Fruit fly (Drosophila melanogaster) whole organism, wandering third instar larva: ENCODE measurements around the gene CkIIalpha-i3.

Experiments
- Abd-B ChIP-seq: fragments of >200 bp; optimal IDR thresholded peaks from 2 replicates; lab custom pipeline; 2017; ENCODE audit warnings: missing biosample characterization, missing genetic modification characterization
- CG32264 ChIP-seq: fragments of 200-800 bp; sonication (Bioruptor generic); optimal IDR thresholded peaks from 2 replicates; lab custom pipeline; 2016; ENCODE audit warnings: missing biosample characterization, missing genetic modification characterization
- CG9705 ChIP-seq: fragments of 200-800 bp; sonication (Bioruptor generic); optimal IDR thresholded peaks from 2 replicates; lab custom pipeline; 2018; ENCODE audit warnings: missing biosample characterization, mild to moderate bottlenecking, missing genetic modification characterization
- CrebA ChIP-seq: fragments of 200-800 bp; sonication (Bioruptor generic); optimal IDR thresholded peaks from 2 replicates; lab custom pipeline; 2016; ENCODE audit warnings: missing biosample characterization, mild to moderate bottlenecking, missing genetic modification characterization, borderline replicate concordance
- Dfd ChIP-seq: fragments of >200 bp; optimal IDR thresholded peaks from 2 replicates; lab custom pipeline; 2017; ENCODE audit warnings: missing biosample characterization, missing genetic modification characterization
- Dif ChIP-seq: fragments of 200-275, 200-300 bp; sonication (Bioruptor generic); optimal IDR thresholded peaks from 2 replicates; lab custom pipeline; 2018; ENCODE audit warnings: missing biosample characterization, missing genetic modification characterization; ENCODE audit not compliant: partially characterized antibody
- GATAd ChIP-seq: sonication (Bioruptor generic); optimal IDR thresholded peaks from 2 replicates; lab custom pipeline; 2016; ENCODE audit warnings: missing biosample characterization, missing genetic modification characterization
- HLH106 ChIP-seq: fragments of 200-800 bp; optimal IDR thresholded peaks from 3 replicates; lab custom pipeline; 2019; ENCODE audit warnings: missing biosample characterization, mild to moderate bottlenecking, missing genetic modification characterization, moderate library complexity
- Hnf4 ChIP-seq: fragments of 200-800 bp; sonication (Bioruptor generic); optimal IDR thresholded peaks from 2 replicates; lab custom pipeline; 2016; ENCODE audit warnings: missing biosample characterization, mild to moderate bottlenecking, missing genetic modification characterization
- Hr78 ChIP-seq: fragments of >200 bp; optimal IDR thresholded peaks from 2 replicates; lab custom pipeline; 2017; ENCODE audit warnings: missing biosample characterization, missing genetic modification characterization
- Hr83 ChIP-seq: fragments of 200-300 bp; sonication (Bioruptor generic); optimal IDR thresholded peaks from 2 replicates; lab custom pipeline; 2016; ENCODE audit warnings: missing biosample characterization, mild to moderate bottlenecking, missing genetic modification characterization, moderate library complexity; ENCODE audit not compliant: poor library complexity, severe bottlenecking
- Jra ChIP-seq: sonication (Bioruptor generic); optimal IDR thresholded peaks from 2 replicates; lab custom pipeline; 2016; ENCODE audit warnings: missing biosample characterization, missing genetic modification characterization
- Mio ChIP-seq: sonication (Bioruptor generic); optimal IDR thresholded peaks from 2 replicates; lab custom pipeline; 2016; ENCODE audit warnings: missing biosample characterization, missing genetic modification characterization
- Myc ChIP-seq: fragments of >200 bp; optimal IDR thresholded peaks from 2 replicates; lab custom pipeline; 2017
- N ChIP-seq: fragments of >200 bp; optimal IDR thresholded peaks from 2 replicates; lab custom pipeline; 2018; ENCODE audit warnings: missing biosample characterization, missing external identifiers, missing genetic modification characterization
- OdsH ChIP-seq: fragments of 200-800 bp; sonication (Bioruptor generic); optimal IDR thresholded peaks from 2 replicates; lab custom pipeline; 2016; ENCODE audit warnings: missing biosample characterization, mild to moderate bottlenecking, missing genetic modification characterization
- Rel ChIP-seq, 2 experiments: fragments of 200-800 bp; sonication (Bioruptor generic) in 1 of 2; optimal IDR thresholded peaks; 2 replicates in 1 of 2; 3 replicates in 1 of 2; lab custom pipeline; 2016 to 2019; ENCODE audit warnings: mild to moderate bottlenecking in 2 of 2, missing biosample characterization in 2 of 2, missing genetic modification characterization in 2 of 2, moderate library complexity in 1 of 2
- Sp1 ChIP-seq: fragments of 200-800 bp; sonication (Bioruptor generic); optimal IDR thresholded peaks from 3 replicates; lab custom pipeline; 2019; ENCODE audit warnings: missing biosample characterization, mild to moderate bottlenecking, missing genetic modification characterization, moderate library complexity
- Vsx2 ChIP-seq: fragments of 200-300, 225-300 bp; sonication (Bioruptor generic); optimal IDR thresholded peaks from 2 replicates; lab custom pipeline; 2018; ENCODE audit warnings: missing biosample characterization, missing genetic modification characterization; ENCODE audit not compliant: partially characterized antibody
- br ChIP-seq: fragments of 200-800 bp; sonication (Bioruptor generic); optimal IDR thresholded peaks from 2 replicates; lab custom pipeline; 2016; ENCODE audit warnings: missing biosample characterization, missing genetic modification characterization
- brk ChIP-seq: fragments of 200-800 bp; sonication (Bioruptor generic); optimal IDR thresholded peaks from 2 replicates; lab custom pipeline; 2016; ENCODE audit warnings: missing biosample characterization, mild to moderate bottlenecking, missing genetic modification characterization
- dl ChIP-seq, 2 experiments: fragments of 175-275, 200-275 bp in 1 of 2; fragments of 200-275 bp in 1 of 2; sonication (Bioruptor generic); optimal IDR thresholded peaks; lab custom pipeline; 2018; ENCODE audit warnings: mild to moderate bottlenecking in 2 of 2, missing biosample characterization in 2 of 2, missing genetic modification characterization in 2 of 2, moderate library complexity in 2 of 2; ENCODE audit not compliant: partially characterized antibody in 2 of 2, insufficient read depth in 1 of 2
- dmrt93B ChIP-seq: fragments of 200-800 bp; sonication (Bioruptor generic); optimal IDR thresholded peaks from 2 replicates; lab custom pipeline; 2018; ENCODE audit warnings: missing biosample characterization, mild to moderate bottlenecking, missing genetic modification characterization
- dsf ChIP-seq: sonication (Bioruptor generic); optimal IDR thresholded peaks from 2 replicates; lab custom pipeline; 2016; ENCODE audit warnings: missing biosample characterization, missing genetic modification characterization, borderline replicate concordance
- ey ChIP-seq: fragments of 200-800 bp; sonication (Bioruptor generic); optimal IDR thresholded peaks from 2 replicates; lab custom pipeline; 2016; ENCODE audit warnings: missing biosample characterization, missing genetic modification characterization
- foxo ChIP-seq, 2 experiments: fragments of 200-800 bp; sonication (Bioruptor generic); optimal IDR thresholded peaks; 2 replicates in 1 of 2; 3 replicates in 1 of 2; lab custom pipeline; 2016 to 2017; ENCODE audit warnings: missing biosample characterization in 2 of 2, missing genetic modification characterization in 2 of 2
- fru ChIP-seq: fragments of 200-800 bp; sonication (Bioruptor generic); optimal IDR thresholded peaks from 3 replicates; lab custom pipeline; 2016; ENCODE audit warnings: missing biosample characterization, mild to moderate bottlenecking, missing genetic modification characterization
- h ChIP-seq: fragments of 200-800 bp; sonication (Bioruptor generic); optimal IDR thresholded peaks from 3 replicates; lab custom pipeline; 2016; ENCODE audit warnings: missing biosample characterization, mild to moderate bottlenecking, missing genetic modification characterization
- jim ChIP-seq: fragments of 175-275, 200-325 bp; sonication (Bioruptor generic); optimal IDR thresholded peaks from 2 replicates; lab custom pipeline; 2016; ENCODE audit warnings: missing biosample characterization, mild to moderate bottlenecking, missing genetic modification characterization
- lola ChIP-seq: fragments of >200 bp; optimal IDR thresholded peaks from 2 replicates; lab custom pipeline; 2017; ENCODE audit warnings: missing biosample characterization, missing genetic modification characterization
- pan ChIP-seq: fragments of >200 bp; optimal IDR thresholded peaks from 2 replicates; lab custom pipeline; 2017
- psq ChIP-seq: fragments of 200-800 bp; sonication (Bioruptor generic); optimal IDR thresholded peaks from 3 replicates; lab custom pipeline; 2017; ENCODE audit warnings: missing biosample characterization, mild to moderate bottlenecking, missing genetic modification characterization, moderate library complexity
- rgr ChIP-seq: fragments of 200-800 bp; sonication (Bioruptor generic); optimal IDR thresholded peaks from 3 replicates; lab custom pipeline; 2016; ENCODE audit warnings: missing biosample characterization, mild to moderate bottlenecking, missing genetic modification characterization
- sage ChIP-seq: fragments of 200-800 bp; sonication (Bioruptor generic); optimal IDR thresholded peaks from 2 replicates; lab custom pipeline; 2016; ENCODE audit warnings: missing biosample characterization, mild to moderate bottlenecking, missing genetic modification characterization
- sv ChIP-seq: fragments of 200-800 bp; sonication (Bioruptor generic); optimal IDR thresholded peaks from 3 replicates; lab custom pipeline; 2016; ENCODE audit warnings: missing biosample characterization, missing genetic modification characterization
- tai ChIP-seq: sonication (Bioruptor generic); optimal IDR thresholded peaks from 2 replicates; lab custom pipeline; 2016; ENCODE audit warnings: missing biosample characterization, missing genetic modification characterization
- usp ChIP-seq: fragments of >200 bp; optimal IDR thresholded peaks from 2 replicates; lab custom pipeline; 2017; ENCODE audit warnings: missing biosample characterization, missing genetic modification characterization
- woc ChIP-seq: sonication (Bioruptor generic); optimal IDR thresholded peaks from 2 replicates; lab custom pipeline; 2016; ENCODE audit warnings: missing biosample characterization, mild to moderate bottlenecking, missing genetic modification characterization

The CkIIalpha-i3 gene

DNA sequence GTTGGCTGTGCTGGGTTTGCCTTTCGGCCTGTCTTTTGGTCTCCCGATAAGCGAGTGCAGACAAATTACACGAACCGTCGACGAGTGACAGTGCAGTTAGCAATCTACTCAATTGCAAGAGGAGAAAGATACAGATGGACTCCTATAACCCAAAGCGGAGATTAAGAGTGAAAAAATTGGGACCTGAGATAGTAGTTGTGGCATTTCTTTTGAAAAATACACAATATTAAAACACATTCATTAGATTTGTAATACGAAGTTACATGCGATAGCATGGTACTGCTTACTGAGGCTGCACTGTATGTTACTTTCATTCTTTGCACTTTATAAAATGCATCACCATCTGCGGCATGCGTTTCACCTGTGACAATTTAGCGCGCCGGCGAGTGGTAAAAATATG is 16.8 kb upstream of the CkIIalpha-i3 start:
- TF ChIP-seq sv (GFP tag; lab: Kevin White, UChicago) (no peak), Mio (GFP tag; lab: Kevin White, UChicago) (no peak), Vsx2 (no peak), Abd-B (GFP tag; lab: Kevin White, UChicago) (no peak), h (GFP tag; lab: Kevin White, UChicago) (peak; percentile 37), psq (GFP tag; lab: Kevin White, UChicago) (no peak), foxo (GFP tag; optimal IDR thresholded peaks at IDR 0.05; lab: Kevin White, UChicago) (peak in 1 of 2 experiments; percentile 45), HLH106 (tag; lab: Kevin White, UChicago) (no peak), usp (GFP tag; lab: Kevin White, UChicago) (no peak), jim (no peak), dmrt93B (peak; percentile 2), ey (GFP tag; lab: Kevin White, UChicago) (no peak), CG32264 (GFP tag; lab: Kevin White, UChicago) (no peak), Dif (GFP tag; lab: Kevin White, UChicago) (no peak), Sp1 (GFP tag; lab: Kevin White, UChicago) (no peak), OdsH (GFP tag; lab: Kevin White, UChicago) (peak; percentile 4), fru (GFP tag; lab: Kevin White, UChicago) (peak; percentile 39), Myc (lab: Kevin White, UChicago) (no peak)

DNA sequence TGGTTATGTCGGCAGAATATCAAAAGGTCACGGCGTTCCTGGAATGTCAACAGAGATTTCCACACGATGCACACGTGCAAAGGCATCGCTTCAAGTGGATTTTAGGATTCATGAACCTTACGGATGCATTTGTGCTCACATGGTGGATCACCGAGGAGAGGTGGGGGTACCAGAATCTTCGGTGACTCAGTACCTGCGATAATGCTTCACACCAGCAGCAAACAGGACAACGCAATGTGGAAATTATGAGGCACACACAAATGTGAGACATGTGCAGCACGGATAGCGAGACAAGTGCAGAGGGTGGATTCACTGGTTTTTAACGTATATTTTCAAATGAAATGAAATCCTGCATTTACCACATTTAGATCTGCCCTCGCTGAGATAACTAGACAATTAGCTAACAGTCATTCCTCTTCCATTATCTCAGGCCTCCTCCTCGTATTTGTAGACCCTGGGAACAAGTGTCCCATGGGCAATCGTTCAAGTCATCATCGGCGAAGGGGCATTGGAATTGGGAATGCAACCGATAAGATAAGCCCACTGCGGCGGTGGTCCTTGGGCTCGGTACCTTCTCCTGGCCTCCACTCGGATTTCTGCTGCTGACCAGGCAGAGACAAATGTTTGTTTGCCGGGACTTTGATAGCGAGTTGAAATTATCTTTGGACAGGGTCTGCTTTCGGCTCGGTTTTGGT is 16.2 kb upstream of the CkIIalpha-i3 start:
- TF ChIP-seq HLH106 (tag; lab: Kevin White, UChicago) (no peak), GATAd (GFP tag; lab: Kevin White, UChicago) (no peak), brk (GFP tag; lab: Kevin White, UChicago) (no peak), lola (GFP tag; lab: Kevin White, UChicago) (no peak), Dfd (no peak), Hr83 (GFP tag; lab: Kevin White, UChicago) (no peak), sv (GFP tag; lab: Kevin White, UChicago) (no peak), Jra (GFP tag; lab: Kevin White, UChicago) (no peak), ey (GFP tag; lab: Kevin White, UChicago) (no peak), Rel (GFP tag; optimal IDR thresholded peaks at IDR 0.05; lab: Kevin White, UChicago) (no peak), Rel (tag; optimal IDR thresholded peaks at IDR 0.05; lab: Kevin White, UChicago) (no peak), h (GFP tag; lab: Kevin White, UChicago) (no peak), Sp1 (GFP tag; lab: Kevin White, UChicago) (no peak), sage (GFP tag; lab: Kevin White, UChicago) (no peak)
- TF ChIP-seq, all 38 proteins: peak for 0

DNA sequence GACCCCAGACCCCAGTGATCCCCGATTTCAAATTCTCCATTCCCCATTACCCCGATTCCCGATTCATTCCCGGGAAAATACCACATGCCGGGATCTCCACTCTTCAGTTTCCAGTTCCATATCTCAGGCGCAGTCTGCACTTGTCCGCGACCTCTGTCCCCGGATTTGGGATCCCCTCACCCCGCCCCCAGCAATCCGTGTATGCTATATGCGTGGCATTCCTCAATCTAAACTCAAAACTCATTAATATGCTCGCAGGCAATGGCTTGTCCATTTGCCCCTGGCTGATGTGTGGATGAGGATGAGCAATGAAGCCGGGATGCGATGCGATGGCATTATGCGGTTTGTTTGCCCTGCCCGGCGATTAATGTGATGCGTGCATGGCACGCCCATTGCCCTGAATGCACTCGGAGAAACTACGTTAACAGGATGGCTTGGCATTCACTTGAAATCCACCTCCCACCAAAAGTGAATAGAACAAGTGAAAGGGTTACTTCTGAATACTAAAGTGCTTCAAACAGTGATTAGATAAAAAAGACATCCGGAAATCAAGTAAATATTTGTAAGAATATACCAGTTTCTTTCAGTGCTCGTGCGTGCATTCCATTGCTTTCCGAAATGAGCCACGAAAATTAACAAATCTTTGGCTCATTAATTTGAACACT is 15.3 kb upstream of the CkIIalpha-i3 start:
- TF ChIP-seq N (GFP tag; lab: Kevin White, UChicago) (no peak), Myc (lab: Kevin White, UChicago) (no peak), fru (GFP tag; lab: Kevin White, UChicago) (peak; percentile 87), rgr (GFP tag; lab: Kevin White, UChicago) (peak; percentile 87), Rel (GFP tag; optimal IDR thresholded peaks at IDR 0.05; lab: Kevin White, UChicago) (no peak), Rel (tag; optimal IDR thresholded peaks at IDR 0.05; lab: Kevin White, UChicago) (peak; percentile 85), Hr83 (GFP tag; lab: Kevin White, UChicago) (peak; percentile 11), Abd-B (GFP tag; lab: Kevin White, UChicago) (no peak), Jra (GFP tag; lab: Kevin White, UChicago) (peak; percentile 52), dmrt93B (peak; percentile 62), jim (no peak), CrebA (GFP tag; lab: Kevin White, UChicago) (peak; percentile 33), Hnf4 (peak; percentile 85), dsf (no peak), lola (GFP tag; lab: Kevin White, UChicago) (no peak), GATAd (GFP tag; lab: Kevin White, UChicago) (no peak), sage (GFP tag; lab: Kevin White, UChicago) (peak; percentile 70), ey (GFP tag; lab: Kevin White, UChicago) (peak; percentile 87), dl (GFP tag; optimal IDR thresholded peaks at IDR 0.05; lab: Kevin White, UChicago; ENCODE audit: insufficient read depth in 1 of 2, partially characterized antibody in 2 of 2) (no peak), foxo (GFP tag; optimal IDR thresholded peaks at IDR 0.05; lab: Kevin White, UChicago) (peak in 1 of 2 experiments; percentile 89), Hr78 (GFP tag; lab: Kevin White, UChicago) (no peak), pan (no peak), Mio (GFP tag; lab: Kevin White, UChicago) (peak; percentile 3), usp (GFP tag; lab: Kevin White, UChicago) (no peak), OdsH (GFP tag; lab: Kevin White, UChicago) (peak; percentile 84), tai (GFP tag; lab: Kevin White, UChicago) (peak; percentile 24), brk (GFP tag; lab: Kevin White, UChicago) (peak; percentile 73), h (GFP tag; lab: Kevin White, UChicago) (peak; percentile 89), CG32264 (GFP tag; lab: Kevin White, UChicago) (peak; percentile 71), Dif (GFP tag; lab: Kevin White, UChicago) (no peak), woc (GFP tag; lab: Kevin White, UChicago) (peak; percentile 64), Vsx2 (no peak), sv (GFP tag; lab: Kevin White, UChicago) (peak; percentile 53), Sp1 (GFP tag; lab: Kevin White, UChicago) (peak; percentile 82), HLH106 (tag; lab: Kevin White, UChicago) (peak; percentile 75), br (GFP tag; lab: Kevin White, UChicago) (peak; percentile 83), CG9705 (GFP tag; lab: Kevin White, UChicago) (no peak)
